Fruit fly (Drosophila melanogaster) S2 (cell line): Measurements from ENCODE around the gene Tie.

Experiments
- CG8478 ChIP-seq: fragments of >200 bp; optimal IDR thresholded peaks from 2 replicates; lab custom pipeline; 2018
- CTCF ChIP-seq, 2 experiments: fragments of >200 bp; optimal IDR thresholded peaks; 2 replicates each; lab custom pipeline; 2018

DNA sequence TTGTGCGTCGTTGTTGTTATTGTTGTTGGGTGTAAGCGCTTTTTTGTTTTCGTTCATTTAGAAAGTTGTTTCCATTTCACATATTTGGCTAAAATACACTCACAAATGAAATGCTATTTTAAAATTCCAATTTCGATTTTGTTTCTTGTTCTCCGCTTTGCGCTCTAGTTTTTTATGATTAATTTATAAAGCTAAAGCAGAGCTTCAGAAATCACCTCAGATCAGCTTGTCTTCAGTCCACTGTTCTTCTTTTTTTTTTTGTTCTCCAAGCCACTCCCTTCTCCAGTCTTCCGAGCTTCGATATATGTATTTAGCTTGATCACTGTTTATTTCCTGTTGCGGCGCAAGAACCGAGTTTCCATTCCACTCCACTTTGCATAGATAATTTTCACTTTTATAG lies 24.1 kb downstream of the Tie start:
- no peak for TF ChIP-seq CTCF (optimal IDR thresholded peaks at IDR 0.05; lab: Kevin White, UChicago)
- no peak for TF ChIP-seq CG8478
